Fruit fly (Drosophila melanogaster): Measurements from ENCODE around the gene CG12355.
A peak's percentile ranks its signal among the peaks of the same experiment; 100 is the strongest.

Gene CG12355

dm6 chr3L:15533402-15534129, 38.2 kb upstream of the CG12355 start (continued):
- TF ChIP-seq CG18599 (GFP tag; optimal IDR thresholded peaks at IDR 0.05): peak; percentile 35
- no peak for TF ChIP-seq CG34376 (GFP tag; optimal IDR thresholded peaks at IDR 0.05)
- no peak for TF ChIP-seq CG10147 (GFP tag; optimal IDR thresholded peaks at IDR 0.05)
- TF ChIP-seq CG17568 (GFP tag; optimal IDR thresholded peaks at IDR 0.05): peak; percentile 11
- TF ChIP-seq CG3847 (GFP tag; IDR thresholded peaks at IDR 0.05): no peak
- TF ChIP-seq gt (GFP tag; IDR thresholded peaks at IDR 0.05): no peak

DNA sequence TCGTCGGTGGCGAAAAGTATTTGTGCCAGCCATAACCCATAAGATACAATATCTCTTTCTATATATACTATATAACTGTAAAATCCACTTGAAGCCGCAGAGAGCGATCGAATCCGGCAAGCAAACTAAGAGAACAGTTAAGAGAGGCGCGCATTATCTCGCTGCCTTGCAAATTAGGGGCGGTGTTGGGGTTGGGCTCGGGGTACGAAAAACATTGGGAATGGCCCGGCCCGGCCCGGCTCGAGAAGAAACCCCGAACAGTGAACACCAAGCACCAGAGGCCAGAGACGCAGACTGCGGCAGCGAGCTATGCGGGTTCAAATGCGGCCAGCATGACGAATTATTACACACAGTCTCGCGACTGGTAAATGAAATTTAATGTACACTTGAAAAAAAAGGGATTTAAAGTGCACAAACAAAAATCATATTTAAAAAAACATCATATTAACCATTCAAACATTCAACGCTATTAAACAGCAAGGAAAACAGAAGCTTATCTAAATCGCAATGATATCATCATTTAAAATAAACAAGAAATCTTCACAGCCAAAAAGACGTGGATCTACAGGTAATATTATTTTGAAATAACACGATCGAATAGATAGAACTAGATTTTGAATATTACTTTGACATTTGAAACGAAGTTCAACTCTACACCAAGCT, 37.1 kb upstream of the CG12355 start:
- peak; percentile 16; the same call in 1 of the 2 replicates for TF ChIP-seq MBD-R2 (GFP tag; IDR thresholded peaks at IDR 0.05)
- no peak for TF ChIP-seq CG9609 (GFP tag; optimal IDR thresholded peaks at IDR 0.05)
- no peak for TF ChIP-seq en (GFP tag; optimal IDR thresholded peaks at IDR 0.05)
- TF ChIP-seq Elba2 (GFP tag; optimal IDR thresholded peaks at IDR 0.05): no peak
- no peak for TF ChIP-seq mld (GFP tag; IDR thresholded peaks at IDR 0.05; ENCODE audit: partially characterized antibody)
- TF ChIP-seq CG15269 (tag; optimal IDR thresholded peaks at IDR 0.05): no peak
- no peak for TF ChIP-seq gfzf (GFP tag; optimal IDR thresholded peaks at IDR 0.05)
- TF ChIP-seq ham (GFP tag; IDR thresholded peaks at IDR 0.05): no peak
- no peak for TF ChIP-seq knrl (GFP tag; IDR thresholded peaks at IDR 0.05; ENCODE audit: partially characterized antibody)
- no peak for TF ChIP-seq bigmax (GFP tag; optimal IDR thresholded peaks at IDR 0.05)
- peak; percentile 34 for TF ChIP-seq Blimp-1 (GFP tag; optimal IDR thresholded peaks at IDR 0.05)
- peak; percentile 79 for TF ChIP-seq gcm (GFP tag; optimal IDR thresholded peaks at IDR 0.05)
- no peak for TF ChIP-seq Ets65A (GFP tag)
- TF ChIP-seq bsh (GFP tag; optimal IDR thresholded peaks at IDR 0.05): peak in 1 of 2 experiments; percentile 15
- TF ChIP-seq gcm2 (GFP tag; optimal IDR thresholded peaks at IDR 0.05): no peak
- peak; percentile 16 for TF ChIP-seq nmo (GFP tag; optimal IDR thresholded peaks at IDR 0.05)
- TF ChIP-seq prd (optimal IDR thresholded peaks at IDR 0.05): no peak
- TF ChIP-seq prd (GFP tag; IDR thresholded peaks at IDR 0.05): peak; percentile 70
- no peak for TF ChIP-seq sima (GFP tag; optimal IDR thresholded peaks at IDR 0.05)
- TF ChIP-seq abd-A (tag; optimal IDR thresholded peaks at IDR 0.05): peak; percentile 10
- no peak for TF ChIP-seq CG7745 (tag; optimal IDR thresholded peaks at IDR 0.05)
- no peak for TF ChIP-seq h (optimal IDR thresholded peaks at IDR 0.05)
- no peak for TF ChIP-seq Dip3 (GFP tag; optimal IDR thresholded peaks at IDR 0.05)
- TF ChIP-seq Side (GFP tag; optimal IDR thresholded peaks at IDR 0.05): peak; percentile 33
- peak; percentile 14 for TF ChIP-seq sug (tag; optimal IDR thresholded peaks at IDR 0.05)
- no peak for TF ChIP-seq BtbVII (GFP tag; optimal IDR thresholded peaks at IDR 0.05)
- TF ChIP-seq sob (GFP tag; IDR thresholded peaks at IDR 0.05): 0 out of 2 replicates have a peak, but pooled peaks have one; percentile 34
- TF ChIP-seq otp (GFP tag; IDR thresholded peaks at IDR 0.05): 0 out of 3 replicates have a peak, but pooled peaks have one; percentile 43
- TF ChIP-seq zfh1 (GFP tag; IDR thresholded peaks at IDR 0.05): peak; percentile 45; the same call in 1 of the 3 replicates
- no peak for TF ChIP-seq D (optimal IDR thresholded peaks at IDR 0.05)
- TF ChIP-seq D (GFP tag; optimal IDR thresholded peaks at IDR 0.05): peak; percentile 70
- peak; percentile 48 for TF ChIP-seq row (GFP tag; IDR thresholded peaks at IDR 0.05)
- peak; percentile 32 for TF ChIP-seq CG10147 (GFP tag; optimal IDR thresholded peaks at IDR 0.05)
- TF ChIP-seq Gug (GFP tag; IDR thresholded peaks at IDR 0.05): peak; percentile 21; the same call in 1 of the 4 replicates
- 0 out of 3 replicates have a peak, but pooled peaks have one; percentile 11 for TF ChIP-seq CG3726 (GFP tag; IDR thresholded peaks at IDR 0.05)
- TF ChIP-seq CG4424 (GFP tag; optimal IDR thresholded peaks at IDR 0.05): peak; percentile 63
- 0 out of 3 replicates have a peak, but pooled peaks have one; percentile 39 for TF ChIP-seq C15 (GFP tag; IDR thresholded peaks at IDR 0.05)
- peak; percentile 73 for TF ChIP-seq gsb-n (tag; optimal IDR thresholded peaks at IDR 0.05)
- TF ChIP-seq CG12155 (GFP tag; optimal IDR thresholded peaks at IDR 0.05): peak; percentile 4
- peak; percentile 73 for TF ChIP-seq vvl (GFP tag; IDR thresholded peaks at IDR 0.05)
- no peak for TF ChIP-seq Bdp1 (GFP tag; optimal IDR thresholded peaks at IDR 0.05)
- TF ChIP-seq CG17186 (GFP tag; optimal IDR thresholded peaks at IDR 0.05): no peak
- TF ChIP-seq Gsc (GFP tag; IDR thresholded peaks at IDR 0.05): no peak
